Worm (Caenorhabditis elegans) whole organism, L4 larva: ENCODE results near the gene sip-1.

Experiments used
- F10B5.3 ChIP-seq: sonication (generic microtip); optimal IDR thresholded peaks from 2 replicates; lab custom pipeline; 2016; ENCODE audit warnings: mild to moderate bottlenecking, missing genetic modification characterization, missing compliant biosample characterization
- F44E2.7 ChIP-seq: fragments of 200-800 bp; sonication (Bioruptor generic); IDR thresholded peaks from 2 replicates; pipeline ENCODE4 v2.1.2; 2022; ENCODE audit warnings: missing genetic modification characterization, missing compliant biosample characterization
- T26A8.4 ChIP-seq: fragments of 200-800 bp; sonication (Bioruptor generic); IDR thresholded peaks from 2 replicates; pipeline ENCODE4 v1.3.6; 2022; ENCODE audit warnings: missing genetic modification characterization, missing compliant biosample characterization
- Y105C5A.15 ChIP-seq: fragments of 200-800 bp; sonication (Bioruptor generic); IDR thresholded peaks from 2 replicates; pipeline ENCODE4 v1.3.6; 2022; ENCODE audit warnings: missing genetic modification characterization, missing compliant biosample characterization
- Y5F2A.4 ChIP-seq: fragments of 200-800 bp; sonication (Bioruptor generic); optimal IDR thresholded peaks from 2 replicates; lab custom pipeline; 2018; ENCODE audit warnings: mild to moderate bottlenecking, missing genetic modification characterization, missing compliant biosample characterization
- Y75B8A.6 ChIP-seq: fragments of 200-800 bp; sonication (Bioruptor generic); IDR thresholded peaks from 2 replicates; pipeline ENCODE4 v1.3.6; 2022; ENCODE audit warnings: missing genetic modification reagents, missing genetic modification characterization, missing compliant biosample characterization
- ZK546.5 ChIP-seq, 2 experiments: sonication (generic microtip); optimal IDR thresholded peaks; 2 replicates each; lab custom pipeline; 2017; ENCODE audit warnings: missing biosample characterization in 2 of 2, missing genetic modification characterization in 2 of 2
- aha-1 ChIP-seq: fragments of 150-350 bp; peaks from one replicate; lab custom pipeline; 2014; ENCODE audit warnings: missing biosample characterization, missing genetic modification characterization
- aly-2 ChIP-seq: sonication (generic microtip); optimal IDR thresholded peaks from 2 replicates; lab custom pipeline; 2018; ENCODE audit warnings: missing biosample characterization, missing genetic modification characterization
- arid-1 ChIP-seq: fragments of 200-800 bp; sonication (Bioruptor generic); conservative IDR thresholded peaks from 2 replicates; pipeline ENCODE4 v1.3.6; 2022; ENCODE audit warnings: missing genetic modification reagents, missing genetic modification characterization, missing compliant biosample characterization
- ceh-20 ChIP-seq: fragments of 200-800 bp; sonication (Bioruptor generic); IDR thresholded peaks from 2 replicates; pipeline ENCODE4 v1.3.6; 2022; ENCODE audit warnings: missing genetic modification reagents, missing genetic modification characterization, missing compliant biosample characterization
- ceh-28 ChIP-seq: fragments of 150-350 bp; optimal IDR thresholded peaks from 2 replicates; lab custom pipeline; 2014; ENCODE audit warnings: missing biosample characterization, missing genetic modification reagents, missing genetic modification characterization
- ceh-62 ChIP-seq: sonication (generic microtip); optimal IDR thresholded peaks from 2 replicates; lab custom pipeline; 2017; ENCODE audit warnings: missing biosample characterization, missing genetic modification characterization
- ceh-82 ChIP-seq: sonication (generic microtip); optimal IDR thresholded peaks from 2 replicates; lab custom pipeline; 2017; ENCODE audit warnings: missing biosample characterization, missing genetic modification characterization
- ctbp-1 ChIP-seq: fragments of 200-800 bp; sonication (Bioruptor generic); IDR thresholded peaks from 2 replicates; pipeline ENCODE4 v1.3.6; 2022; ENCODE audit warnings: missing genetic modification reagents, missing genetic modification characterization, missing compliant biosample characterization
- daf-16 ChIP-seq, 3 experiments: sonication (generic microtip); optimal IDR thresholded peaks; 2 replicates each; lab custom pipeline; 2016 to 2017; ENCODE audit warnings: missing genetic modification characterization in 3 of 3, missing genetic modification reagents in 3 of 3, mild to moderate bottlenecking in 2 of 3, missing compliant biosample characterization in 2 of 3, missing biosample characterization in 1 of 3, moderate library complexity in 1 of 3
- dve-1 ChIP-seq: sonication (generic microtip); optimal IDR thresholded peaks from 2 replicates; lab custom pipeline; 2017; ENCODE audit warnings: antibody characterized with exemption, mild to moderate bottlenecking, missing genetic modification characterization, missing compliant biosample characterization; ENCODE audit not compliant: insufficient read depth
- egl-43 ChIP-seq: fragments of 200-800 bp; sonication (Bioruptor generic); IDR thresholded peaks from 2 replicates; pipeline ENCODE4 v1.3.6; 2022; ENCODE audit warnings: missing genetic modification reagents, missing genetic modification characterization, missing compliant biosample characterization
- fkh-10 ChIP-seq: fragments of 150-350 bp; optimal IDR thresholded peaks from 2 replicates; lab custom pipeline; 2014; ENCODE audit warnings: missing biosample characterization, missing genetic modification reagents, missing genetic modification characterization
- hif-1 ChIP-seq, 2 experiments: sonication (generic microtip); optimal IDR thresholded peaks; 2 replicates each; lab custom pipeline; 2016 to 2017; ENCODE audit warnings: missing compliant biosample characterization in 2 of 2, missing genetic modification characterization in 2 of 2, missing genetic modification reagents in 2 of 2, missing genotype in 2 of 2, mild to moderate bottlenecking in 1 of 2
- hlh-11 ChIP-seq: fragments of 200-800 bp; sonication (Bioruptor generic); optimal IDR thresholded peaks from 2 replicates; lab custom pipeline; 2018; ENCODE audit warnings: mild to moderate bottlenecking, missing genetic modification characterization, missing compliant biosample characterization
- hlh-30 ChIP-seq: sonication (generic microtip); optimal IDR thresholded peaks from 2 replicates; lab custom pipeline; 2017; ENCODE audit warnings: antibody characterized with exemption, mild to moderate bottlenecking, missing genetic modification characterization, missing compliant biosample characterization; ENCODE audit not compliant: insufficient read depth
- hmg-1.1 ChIP-seq: fragments of 200-800 bp; sonication (Bioruptor generic); IDR thresholded peaks from 2 replicates; pipeline ENCODE4 v1.3.6; 2022; ENCODE audit warnings: missing genetic modification reagents, missing genetic modification characterization, missing compliant biosample characterization
- lin-13 ChIP-seq: fragments of 150-350 bp; optimal IDR thresholded peaks from 2 replicates; lab custom pipeline; 2014; ENCODE audit warnings: missing biosample characterization, missing genetic modification reagents, missing genetic modification characterization
- lin-29 ChIP-seq: fragments of 200-800 bp; sonication (Bioruptor generic); IDR thresholded peaks from 2 replicates; pipeline ENCODE4 v1.3.6; 2022; ENCODE audit warnings: missing genetic modification reagents, missing genetic modification characterization, missing compliant biosample characterization
- lin-39 ChIP-seq: fragments of 150-350 bp; optimal IDR thresholded peaks from 2 replicates; lab custom pipeline; 2014; ENCODE audit warnings: missing biosample characterization, missing genetic modification reagents, missing genetic modification characterization
- madf-9 ChIP-seq: fragments of 200-800 bp; sonication (Bioruptor generic); conservative IDR thresholded peaks from 2 replicates; pipeline ENCODE4 v1.3.6; 2022; ENCODE audit warnings: missing genetic modification reagents, missing genetic modification characterization, missing compliant biosample characterization
- mdl-1 ChIP-seq, 2 experiments: fragments of 150-350 bp in 1 of 2; sonication (generic microtip) in 1 of 2; optimal IDR thresholded peaks; 2 replicates each; lab custom pipeline; 2014 to 2017; ENCODE audit warnings: missing biosample characterization in 2 of 2, missing genetic modification characterization in 2 of 2
- mdt-29 ChIP-seq: fragments of 200-800 bp; sonication (Bioruptor generic); IDR thresholded peaks from 2 replicates; pipeline ENCODE4 v1.3.6; 2022; ENCODE audit warnings: missing genetic modification reagents, missing genetic modification characterization, missing compliant biosample characterization
- mep-1 ChIP-seq: fragments of 150-350 bp; sonication (generic microtip); optimal IDR thresholded peaks from 3 replicates; lab custom pipeline; 2014; ENCODE audit warnings: missing biosample characterization, missing genetic modification characterization
- mes-2 ChIP-seq: sonication (generic microtip); optimal IDR thresholded peaks from 2 replicates; lab custom pipeline; 2016; ENCODE audit warnings: missing genotype, mild to moderate bottlenecking, missing genetic modification characterization, missing compliant biosample characterization; ENCODE audit not compliant: poor library complexity, severe bottlenecking
- mxl-2 ChIP-seq: fragments of 200-800 bp; sonication (Bioruptor generic); conservative IDR thresholded peaks from 2 replicates; pipeline ENCODE4 v1.3.6; 2022; ENCODE audit warnings: missing genetic modification reagents, missing genetic modification characterization, missing compliant biosample characterization
- mxl-3 ChIP-seq: fragments of 200-800 bp; sonication (Bioruptor generic); optimal IDR thresholded peaks from 2 replicates; lab custom pipeline; 2018; ENCODE audit warnings: mild to moderate bottlenecking, missing genetic modification characterization, missing compliant biosample characterization
- nhr-10 ChIP-seq: fragments of 150-350 bp; optimal IDR thresholded peaks from 2 replicates; lab custom pipeline; 2014; ENCODE audit warnings: missing biosample characterization, missing genetic modification characterization
- nhr-111 ChIP-seq: fragments of 200-800 bp; sonication (Bioruptor generic); optimal IDR thresholded peaks from 2 replicates; lab custom pipeline; 2018; ENCODE audit warnings: mild to moderate bottlenecking, missing genetic modification characterization, missing compliant biosample characterization
- nhr-28 ChIP-seq: fragments of 150-350 bp; optimal IDR thresholded peaks from 2 replicates; lab custom pipeline; 2014; ENCODE audit warnings: missing biosample characterization, missing genetic modification characterization
- nhr-41 ChIP-seq: fragments of 200-800 bp; sonication (Bioruptor generic); IDR thresholded peaks from 2 replicates; pipeline ENCODE4 v1.3.6; 2022; ENCODE audit warnings: missing genetic modification reagents, missing genetic modification characterization, missing compliant biosample characterization
- nhr-42 ChIP-seq: fragments of 200-800 bp; sonication (Bioruptor generic); IDR thresholded peaks from 2 replicates; pipeline ENCODE4 v1.3.6; 2022; ENCODE audit warnings: missing genetic modification characterization, missing compliant biosample characterization
- nhr-48 ChIP-seq: sonication (generic microtip); optimal IDR thresholded peaks from 2 replicates; lab custom pipeline; 2016; ENCODE audit warnings: mild to moderate bottlenecking, missing genetic modification characterization, missing compliant biosample characterization
- pha-4 ChIP-seq, 2 experiments: fragments of 150-350 bp in 1 of 2; fragments of 200-800 bp in 1 of 2; sonication (Bioruptor generic) in 1 of 2; IDR thresholded peaks in 1 of 2; optimal IDR thresholded peaks in 1 of 2; 2 replicates each; pipeline versions ENCODE4 v1.3.6 to Lab custom; 2014 to 2022; ENCODE audit warnings: missing genetic modification characterization in 2 of 2, missing genetic modification reagents in 2 of 2, missing biosample characterization in 1 of 2, missing compliant biosample characterization in 1 of 2
- saeg-2 ChIP-seq: fragments of 200-800 bp; sonication (Bioruptor generic); IDR thresholded peaks from 2 replicates; pipeline ENCODE4 v1.3.6; 2022; ENCODE audit warnings: missing genetic modification reagents, missing genetic modification characterization, missing compliant biosample characterization
- set-16 ChIP-seq: fragments of 200-800 bp; sonication (Bioruptor generic); IDR thresholded peaks from 2 replicates; pipeline ENCODE4 v1.3.6; 2022; ENCODE audit warnings: missing genetic modification reagents, missing genetic modification characterization, missing compliant biosample characterization
- skn-1 ChIP-seq: fragments of 150-350 bp; optimal IDR thresholded peaks from 2 replicates; lab custom pipeline; 2014; ENCODE audit warnings: missing biosample characterization, missing genetic modification characterization
- snpc-4 ChIP-seq: fragments of 150-350 bp; optimal IDR thresholded peaks from 2 replicates; lab custom pipeline; 2014; ENCODE audit warnings: missing biosample characterization, missing genetic modification characterization
- spr-1 ChIP-seq: sonication (generic microtip); optimal IDR thresholded peaks from 2 replicates; lab custom pipeline; 2016; ENCODE audit warnings: mild to moderate bottlenecking, missing genetic modification characterization, missing compliant biosample characterization
- unc-39 ChIP-seq: sonication (generic microtip); optimal IDR thresholded peaks from 2 replicates; lab custom pipeline; 2017; ENCODE audit warnings: missing biosample characterization, missing genetic modification characterization
- unc-62 ChIP-seq, 3 experiments: fragments of 150-350 bp in 1 of 3; sonication (generic microtip); optimal IDR thresholded peaks in 2 of 3; peaks in 1 of 3; 1 replicate in 1 of 3; 2 replicates in 2 of 3; lab custom pipeline; 2014 to 2017; ENCODE audit warnings: missing biosample characterization in 3 of 3, missing genetic modification characterization in 3 of 3, missing genetic modification reagents in 3 of 3, missing genotype in 1 of 3
- zfp-3 ChIP-seq: fragments of 200-800 bp; sonication (Bioruptor generic); conservative IDR thresholded peaks from 2 replicates; pipeline ENCODE4 v1.3.6; 2022; ENCODE audit warnings: missing genetic modification reagents, missing genetic modification characterization, missing compliant biosample characterization
- ztf-11 ChIP-seq: fragments of 150-350 bp; optimal IDR thresholded peaks from 2 replicates; lab custom pipeline; 2014; ENCODE audit warnings: missing biosample characterization, missing genetic modification characterization

sip-1 gene

ce11 chrIII:10534191-10534590 is 27.6 kb upstream of the sip-1 start:
- TF ChIP-seq mep-1 (peak; percentile 30), ceh-20 (GFP tag; lab: Robert Waterston, UW) (no peak), zfp-3 (peak; percentile 59; the same call in 1 of the 2 replicates), hlh-30 (tag; lab: Kevin White, UChicago) (peak; percentile 80), hlh-11 (peak; percentile 97), spr-1 (tag; lab: Kevin White, UChicago) (no peak), Y75B8A.6 (GFP tag; lab: Robert Waterston, UW) (no peak), unc-39 (no peak), mxl-2 (GFP tag; lab: Robert Waterston, UW) (peak; percentile 73), snpc-4 (tag; lab: Kevin White, UChicago) (no peak), ceh-62 (tag; lab: Kevin White, UChicago) (no peak), ZK546.5 (tag; optimal IDR thresholded peaks at IDR 0.05; lab: Kevin White, UChicago) (no peak), nhr-48 (tag; lab: Kevin White, UChicago) (peak; percentile 45), dve-1 (tag; lab: Kevin White, UChicago) (peak; percentile 70), arid-1 (GFP tag; lab: Robert Waterston, UW) (peak; percentile 64; the same call in 1 of the 2 replicates), ztf-11 (no peak), nhr-10 (tag; lab: Kevin White, UChicago) (peak; percentile 12), unc-62 (GFP tag; optimal IDR thresholded peaks at IDR 0.05 in 1 of 2; lab: Kevin White, UChicago) (no peak), unc-62 (tag; optimal IDR thresholded peaks at IDR 0.05; lab: Kevin White, UChicago) (no peak), nhr-28 (tag; lab: Kevin White, UChicago) (peak; percentile 87), lin-39 (tag; lab: Kevin White, UChicago) (no peak), mdt-29 (GFP tag; lab: Robert Waterston, UW) (peak; percentile 69), mxl-3 (GFP tag; lab: Kevin White, UChicago) (peak; percentile 98), hif-1 (tag; optimal IDR thresholded peaks at IDR 0.05; lab: Kevin White, UChicago) (peak in 1 of 2 experiments; percentile 97), ceh-82 (tag; lab: Kevin White, UChicago) (no peak), Y105C5A.15 (GFP tag; lab: Robert Waterston, UW) (no peak), daf-16 (GFP tag; optimal IDR thresholded peaks at IDR 0.05; lab: Kevin White, UChicago) (no peak), daf-16 (tag; optimal IDR thresholded peaks at IDR 0.05; lab: Kevin White, UChicago) (peak; percentile 41), mdl-1 (tag; optimal IDR thresholded peaks at IDR 0.05; lab: Kevin White, UChicago) (peak; percentile 74 to 91), F44E2.7 (GFP tag; lab: Robert Waterston, UW) (no peak), ceh-28 (no peak), hmg-1.1 (GFP tag; lab: Robert Waterston, UW) (0 out of 2 replicates have a peak, but pooled peaks have one; percentile 40), nhr-111 (GFP tag; lab: Kevin White, UChicago) (no peak), F10B5.3 (tag; lab: Kevin White, UChicago) (no peak), pha-4 (GFP tag; IDR thresholded peaks at IDR 0.05; lab: Robert Waterston, UW) (0 out of 2 replicates have a peak, but pooled peaks have one; percentile 46), pha-4 (tag; optimal IDR thresholded peaks at IDR 0.05; lab: Kevin White, UChicago) (no peak), aha-1 (tag; lab: Kevin White, UChicago) (peak; percentile 45), lin-13 (GFP tag; lab: Kevin White, UChicago) (peak; percentile 34), nhr-42 (GFP tag; lab: Robert Waterston, UW) (peak; percentile 57; the same call in 1 of the 2 replicates), aly-2 (tag; lab: Kevin White, UChicago) (no peak), saeg-2 (0 out of 2 replicates have a peak, but pooled peaks have one; percentile 44), mes-2 (tag; lab: Kevin White, UChicago) (peak; percentile 43), Y5F2A.4 (GFP tag; lab: Kevin White, UChicago) (no peak), set-16 (GFP tag; lab: Robert Waterston, UW) (peak; percentile 71), ctbp-1 (peak; percentile 62; the same call in 1 of the 2 replicates), skn-1 (tag; lab: Kevin White, UChicago) (no peak), madf-9 (GFP tag; lab: Robert Waterston, UW) (peak; percentile 52; the same call in 1 of the 2 replicates), fkh-10 (GFP tag; lab: Kevin White, UChicago) (no peak), egl-43 (no peak), lin-29 (no peak), T26A8.4 (GFP tag; lab: Robert Waterston, UW) (peak; percentile 42; the same call in 1 of the 2 replicates), nhr-41 (peak; percentile 61; the same call in 1 of the 2 replicates)
